Worm (Caenorhabditis elegans): ENCODE results near the gene F37C12.21.
A peak's percentile ranks its signal among the peaks of the same experiment; 100 is the strongest.

ce11 chrIII:7155631-7156030 lies 32.5 kb upstream of the F37C12.21 start:
- peak; percentile 73; the same call in 1 of the 2 replicates for TF ChIP-seq flt-1 (GFP tag; IDR thresholded peaks at IDR 0.05)
- peak; percentile 69; the same call in 1 of the 2 replicates for TF ChIP-seq ztf-23 (GFP tag; IDR thresholded peaks at IDR 0.05)
- no peak for TF ChIP-seq ztf-29 (GFP tag; IDR thresholded peaks at IDR 0.05)
- no peak for TF ChIP-seq med-1 (GFP tag; optimal IDR thresholded peaks at IDR 0.05; ENCODE audit: insufficient read depth)
- TF ChIP-seq tab-1 (GFP tag; IDR thresholded peaks at IDR 0.05) = no peak
